Worm (Caenorhabditis elegans) whole organism, young adult: ENCODE measurements around the gene mdt-8.

Experiments used
- B0035.1 ChIP-seq: sonication (generic microtip); optimal IDR thresholded peaks from 2 replicates; lab custom pipeline; 2016; ENCODE audit warnings: missing genetic modification characterization, mild to moderate bottlenecking, missing compliant biosample characterization, missing genotype, missing genetic modification reagents
- C06A6.2 ChIP-seq: fragments of 200-800 bp; sonication (Bioruptor generic); conservative IDR thresholded peaks from 2 replicates; pipeline ENCODE4 v1.3.6; 2022; ENCODE audit warnings: missing genetic modification characterization, missing compliant biosample characterization
- D2030.7 ChIP-seq: fragments of 200-800 bp; sonication (Bioruptor generic); IDR thresholded peaks from 2 replicates; pipeline ENCODE4 v1.3.6; 2022; ENCODE audit warnings: missing genetic modification reagents, missing genetic modification characterization, missing compliant biosample characterization
- F22D6.2 ChIP-seq: sonication (generic microtip); optimal IDR thresholded peaks from 2 replicates; lab custom pipeline; 2016; ENCODE audit warnings: mild to moderate bottlenecking, missing genetic modification characterization, missing compliant biosample characterization
- F23B12.7 ChIP-seq: sonication (generic microtip); optimal IDR thresholded peaks from 2 replicates; lab custom pipeline; 2017; ENCODE audit warnings: missing genetic modification characterization, mild to moderate bottlenecking, missing compliant biosample characterization, antibody characterized with exemption, moderate library complexity; ENCODE audit not compliant: insufficient read depth
- F37B4.10 ChIP-seq: fragments of 200-800 bp; sonication (Bioruptor generic); IDR thresholded peaks from 2 replicates; pipeline ENCODE4 v1.3.6; 2022; ENCODE audit warnings: missing genetic modification characterization, missing compliant biosample characterization
- F55B11.4 ChIP-seq: sonication (generic microtip); optimal IDR thresholded peaks from 2 replicates; lab custom pipeline; 2016; ENCODE audit warnings: missing compliant biosample characterization, missing genetic modification characterization, borderline replicate concordance; ENCODE audit not compliant: insufficient read depth
- F57A8.1 ChIP-seq: fragments of 200-800 bp; sonication (Bioruptor generic); optimal IDR thresholded peaks from 2 replicates; lab custom pipeline; 2018; ENCODE audit warnings: mild to moderate bottlenecking, missing genetic modification characterization, moderate library complexity, missing compliant biosample characterization
- K11D2.4 ChIP-seq: fragments of 200-800 bp; sonication (Bioruptor generic); IDR thresholded peaks from 2 replicates; pipeline ENCODE4 v1.3.6; 2022; ENCODE audit warnings: missing genetic modification reagents, missing genetic modification characterization, missing compliant biosample characterization
- Y95B8A.8 ChIP-seq: fragments of 200-800 bp; sonication (Bioruptor generic); IDR thresholded peaks from 2 replicates; pipeline ENCODE4 v1.3.6; 2022; ENCODE audit warnings: missing genetic modification reagents, missing genetic modification characterization, missing compliant biosample characterization
- atf-7 ChIP-seq: sonication (generic microtip); optimal IDR thresholded peaks from 2 replicates; lab custom pipeline; 2017; ENCODE audit warnings: mild to moderate bottlenecking, missing genetic modification characterization, missing compliant biosample characterization
- cebp-2 ChIP-seq: fragments of 200-800 bp; sonication (Bioruptor generic); IDR thresholded peaks from 2 replicates; pipeline ENCODE4 v1.3.6; 2022; ENCODE audit warnings: missing genetic modification characterization, missing compliant biosample characterization
- ceh-27 ChIP-seq: fragments of 200-800 bp; sonication (Bioruptor generic); optimal IDR thresholded peaks from 2 replicates; lab custom pipeline; 2018; ENCODE audit warnings: mild to moderate bottlenecking, missing genetic modification characterization, moderate library complexity, missing compliant biosample characterization
- ceh-40 ChIP-seq: fragments of 200-800 bp; sonication (Bioruptor generic); IDR thresholded peaks from 2 replicates; pipeline ENCODE4 v1.3.6; 2022; ENCODE audit warnings: missing genetic modification characterization, missing compliant biosample characterization
- ceh-79 ChIP-seq: sonication (generic microtip); optimal IDR thresholded peaks from 2 replicates; lab custom pipeline; 2017; ENCODE audit warnings: mild to moderate bottlenecking, missing genetic modification characterization, missing compliant biosample characterization
- chd-7 ChIP-seq: sonication (generic microtip); optimal IDR thresholded peaks from 2 replicates; lab custom pipeline; 2016; ENCODE audit warnings: mild to moderate bottlenecking, missing genetic modification characterization, moderate library complexity, missing compliant biosample characterization
- dox-1 ChIP-seq: fragments of 200-800 bp; sonication (Bioruptor generic); IDR thresholded peaks from 2 replicates; pipeline ENCODE4 v1.3.6; 2022; ENCODE audit warnings: missing genetic modification reagents, missing genetic modification characterization, missing compliant biosample characterization
- ekl-4 ChIP-seq: fragments of 200-800 bp; sonication (Bioruptor generic); IDR thresholded peaks from 2 replicates; pipeline ENCODE4 v1.3.6; 2022; ENCODE audit warnings: missing genetic modification reagents, missing genetic modification characterization, missing compliant biosample characterization
- fkh-3 ChIP-seq: sonication (generic microtip); optimal IDR thresholded peaks from 2 replicates; lab custom pipeline; 2016; ENCODE audit warnings: mild to moderate bottlenecking, missing genetic modification characterization, missing compliant biosample characterization
- gei-17 ChIP-seq: fragments of 200-800 bp; sonication (Bioruptor generic); optimal IDR thresholded peaks from 2 replicates; lab custom pipeline; 2018; ENCODE audit warnings: mild to moderate bottlenecking, missing genetic modification characterization, missing compliant biosample characterization
- hlh-12 ChIP-seq: sonication (generic microtip); optimal IDR thresholded peaks from 2 replicates; lab custom pipeline; 2016; ENCODE audit warnings: missing genetic modification characterization, missing compliant biosample characterization
- hmg-1.2 ChIP-seq: fragments of 200-800 bp; sonication (Bioruptor generic); IDR thresholded peaks from 2 replicates; pipeline ENCODE4 v1.3.6; 2022; ENCODE audit warnings: missing genetic modification reagents, missing genetic modification characterization, missing compliant biosample characterization
- hsf-1 ChIP-seq: fragments of 200-800 bp; sonication (Bioruptor generic); IDR thresholded peaks from 2 replicates; pipeline ENCODE4 v1.3.6; 2022; ENCODE audit warnings: missing genetic modification reagents, missing genetic modification characterization, missing compliant biosample characterization
- lin-26 ChIP-seq: fragments of 200-800 bp; sonication (Bioruptor generic); IDR thresholded peaks from 2 replicates; pipeline ENCODE4 v1.3.6; 2022; ENCODE audit warnings: missing genetic modification reagents, missing genetic modification characterization, missing compliant biosample characterization
- lin-35 ChIP-seq, 3 experiments: fragments of 150-350 bp in 2 of 3; sonication (generic microtip) in 1 of 3; optimal IDR thresholded peaks; 2 replicates each; lab custom pipeline; 2014 to 2018; ENCODE audit warnings: missing biosample characterization in 3 of 3, missing genetic modification characterization in 3 of 3, missing genetic modification reagents in 3 of 3
- lin-54 ChIP-seq: fragments of 200-800 bp; sonication (Bioruptor generic); optimal IDR thresholded peaks from 2 replicates; lab custom pipeline; 2018; ENCODE audit warnings: mild to moderate bottlenecking, missing genetic modification characterization, missing compliant biosample characterization
- lsl-1 ChIP-seq: fragments of 200-800 bp; sonication (Bioruptor generic); optimal IDR thresholded peaks from 2 replicates; lab custom pipeline; 2018; ENCODE audit warnings: mild to moderate bottlenecking, missing genetic modification characterization, moderate library complexity, missing compliant biosample characterization
- lsy-27 ChIP-seq: sonication (generic microtip); optimal IDR thresholded peaks from 2 replicates; lab custom pipeline; 2017; ENCODE audit warnings: missing genetic modification characterization, mild to moderate bottlenecking, missing compliant biosample characterization, antibody characterized with exemption, missing genotype, borderline replicate concordance; ENCODE audit not compliant: insufficient read depth
- madf-3 ChIP-seq: fragments of 200-800 bp; sonication (Bioruptor generic); IDR thresholded peaks from 2 replicates; pipeline ENCODE4 v1.3.6; 2022; ENCODE audit warnings: missing genetic modification reagents, missing genetic modification characterization, missing compliant biosample characterization
- madf-6 ChIP-seq: fragments of 200-800 bp; sonication (Bioruptor generic); IDR thresholded peaks from 2 replicates; pipeline ENCODE4 v1.3.6; 2022; ENCODE audit warnings: missing genetic modification reagents, missing genetic modification characterization, missing compliant biosample characterization
- mes-4 ChIP-seq: sonication (generic microtip); optimal IDR thresholded peaks from 2 replicates; lab custom pipeline; 2016; ENCODE audit warnings: missing genotype, missing genetic modification characterization, missing compliant biosample characterization
- mxl-1 ChIP-seq: sonication (generic microtip); optimal IDR thresholded peaks from 2 replicates; lab custom pipeline; 2016; ENCODE audit warnings: missing genetic modification characterization, missing compliant biosample characterization
- nfyb-1 ChIP-seq: fragments of 200-800 bp; sonication (Bioruptor generic); IDR thresholded peaks from 2 replicates; pipeline ENCODE4 v1.3.6; 2022; ENCODE audit warnings: missing genetic modification reagents, missing genetic modification characterization, missing compliant biosample characterization
- nhr-179 ChIP-seq: sonication (generic microtip); optimal IDR thresholded peaks from 2 replicates; lab custom pipeline; 2016; ENCODE audit warnings: mild to moderate bottlenecking, missing genetic modification characterization, missing compliant biosample characterization
- nhr-27 ChIP-seq: fragments of 200-800 bp; sonication (Bioruptor generic); optimal IDR thresholded peaks from 2 replicates; lab custom pipeline; 2018; ENCODE audit warnings: mild to moderate bottlenecking, missing genetic modification characterization, moderate library complexity, missing compliant biosample characterization
- pbrm-1 ChIP-seq: fragments of 200-800 bp; sonication (Bioruptor generic); IDR thresholded peaks from 2 replicates; pipeline ENCODE4 v1.3.6; 2022; ENCODE audit warnings: missing genetic modification reagents, missing genetic modification characterization, missing compliant biosample characterization
- pha-4 ChIP-seq: fragments of 150-350 bp; sonication (generic microtip); optimal IDR thresholded peaks from 2 replicates; lab custom pipeline; 2014; ENCODE audit warnings: missing biosample characterization, missing genetic modification reagents, missing genetic modification characterization
- sdz-38 ChIP-seq: sonication (generic microtip); optimal IDR thresholded peaks from 2 replicates; lab custom pipeline; 2016; ENCODE audit warnings: missing genotype, missing genetic modification characterization, missing compliant biosample characterization
- sptf-2 ChIP-seq: fragments of 200-800 bp; sonication (Bioruptor generic); optimal IDR thresholded peaks from 2 replicates; lab custom pipeline; 2018; ENCODE audit warnings: mild to moderate bottlenecking, missing genetic modification characterization, missing compliant biosample characterization
- unc-62 ChIP-seq: fragments of 150-350 bp; optimal IDR thresholded peaks from 2 replicates; lab custom pipeline; 2014; ENCODE audit warnings: missing biosample characterization, missing genetic modification reagents, missing genetic modification characterization
- zfh-2 ChIP-seq: fragments of 200-800 bp; sonication (Bioruptor generic); conservative IDR thresholded peaks from 2 replicates; pipeline ENCODE4 v1.3.6; 2022; ENCODE audit warnings: missing genetic modification reagents, missing genetic modification characterization, missing compliant biosample characterization
- ztf-22 ChIP-seq: fragments of 200-800 bp; sonication (Bioruptor generic); optimal IDR thresholded peaks from 2 replicates; lab custom pipeline; 2018; ENCODE audit warnings: mild to moderate bottlenecking, missing genetic modification characterization, moderate library complexity, missing compliant biosample characterization
- ztf-25 ChIP-seq: fragments of 200-800 bp; sonication (Bioruptor generic); IDR thresholded peaks from 2 replicates; pipeline ENCODE4 v1.3.6; 2022; ENCODE audit warnings: missing genetic modification reagents, missing genetic modification characterization, missing compliant biosample characterization
- ztf-26 ChIP-seq: sonication (generic microtip); optimal IDR thresholded peaks from 2 replicates; lab custom pipeline; 2017; ENCODE audit warnings: missing genetic modification characterization, missing compliant biosample characterization
- ztf-28 ChIP-seq: fragments of 200-800 bp; sonication (Bioruptor generic); IDR thresholded peaks from 2 replicates; pipeline ENCODE4 v1.3.6; 2022; ENCODE audit warnings: missing genetic modification reagents, missing genetic modification characterization, missing compliant biosample characterization
- ztf-6 ChIP-seq: fragments of 200-800 bp; sonication (Bioruptor generic); IDR thresholded peaks from 2 replicates; pipeline ENCODE4 v1.3.6; 2022; ENCODE audit warnings: missing genetic modification reagents, missing genetic modification characterization, missing compliant biosample characterization

The mdt-8 gene

DNA sequence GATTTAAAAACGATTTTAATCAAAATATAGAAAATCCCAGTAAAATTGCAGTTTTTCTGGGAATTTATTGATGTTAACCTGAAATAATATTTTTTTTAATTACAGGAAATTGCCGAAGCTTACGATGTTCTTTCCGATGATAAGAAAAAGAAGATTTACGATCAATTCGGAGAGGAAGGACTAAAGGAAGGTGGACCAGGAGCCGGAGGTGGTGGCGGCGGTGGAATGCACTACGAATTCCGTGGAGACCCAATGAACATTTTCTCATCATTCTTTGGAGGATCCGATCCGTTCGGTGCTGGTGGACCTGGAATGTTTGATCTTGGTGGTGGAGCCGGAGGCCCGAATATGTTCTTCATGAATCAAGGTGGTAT is 12.3 kb upstream of the mdt-8 start:
- TF ChIP-seq lin-26 (GFP tag; lab: Robert Waterston, UW) (0 out of 2 replicates have a peak, but pooled peaks have one; percentile 12), zfh-2 (peak; percentile 64), nhr-27 (tag; lab: Kevin White, UChicago) (no peak), chd-7 (tag; lab: Kevin White, UChicago) (no peak), C06A6.2 (GFP tag; lab: Robert Waterston, UW) (no peak), sptf-2 (no peak), madf-3 (GFP tag; lab: Robert Waterston, UW) (no peak), madf-6 (GFP tag; lab: Robert Waterston, UW) (no peak), lin-54 (GFP tag; lab: Kevin White, UChicago) (peak; percentile 1), nfyb-1 (peak; percentile 38; the same call in 1 of the 2 replicates)

ce11 chrII:11545299-11545951 is 11.8 kb upstream of the mdt-8 start, which contains the start of gene dnj-13:
Gene dnj-13 (plus strand): TSS chrII:11545701.
- TF ChIP-seq sptf-2: no peak
- TF ChIP-seq ceh-40 (GFP tag; lab: Robert Waterston, UW): peak; percentile 86
- no peak for TF ChIP-seq nhr-179 (tag; lab: Kevin White, UChicago)
- 0 out of 2 replicates have a peak, but pooled peaks have one; percentile 14 for TF ChIP-seq F37B4.10 (GFP tag; lab: Robert Waterston, UW)
- peak; percentile 5 for TF ChIP-seq F57A8.1 (GFP tag; lab: Kevin White, UChicago)
- TF ChIP-seq F23B12.7 (tag; lab: Kevin White, UChicago): peak; percentile 87
- TF ChIP-seq mes-4 (tag; lab: Kevin White, UChicago): no peak
- TF ChIP-seq hlh-12 (tag; lab: Kevin White, UChicago): no peak
- peak; percentile 92 for TF ChIP-seq cebp-2 (GFP tag; lab: Robert Waterston, UW)
- peak; percentile 39 for TF ChIP-seq B0035.1 (tag; lab: Kevin White, UChicago)
- TF ChIP-seq F55B11.4 (tag; lab: Kevin White, UChicago): no peak
- TF ChIP-seq sdz-38 (tag; lab: Kevin White, UChicago): no peak
- TF ChIP-seq hmg-1.2: peak; percentile 79
- no peak for TF ChIP-seq ztf-6 (GFP tag; lab: Robert Waterston, UW)
- TF ChIP-seq Y95B8A.8: peak; percentile 95
- peak; percentile 96 for TF ChIP-seq atf-7 (tag; lab: Kevin White, UChicago)
- no peak for TF ChIP-seq lsy-27 (tag; lab: Kevin White, UChicago)
- TF ChIP-seq nfyb-1: peak; percentile 97
- no peak for TF ChIP-seq mxl-1 (tag; lab: Kevin White, UChicago)
- TF ChIP-seq F22D6.2: peak; percentile 81
- peak; percentile 98 for TF ChIP-seq pbrm-1
- peak; percentile 96 for TF ChIP-seq ztf-26 (tag; lab: Kevin White, UChicago)
- peak; percentile 76 for TF ChIP-seq fkh-3 (tag; lab: Kevin White, UChicago)
- peak in 2 of 3 experiments; percentile 18 to 82 for TF ChIP-seq lin-35 (GFP tag; optimal IDR thresholded peaks at IDR 0.05; lab: Kevin White, UChicago)
- no peak for TF ChIP-seq unc-62 (GFP tag; lab: Kevin White, UChicago)
- peak; percentile 70 for TF ChIP-seq lsl-1 (GFP tag; lab: Kevin White, UChicago)
- peak; percentile 92 for TF ChIP-seq D2030.7 (GFP tag; lab: Robert Waterston, UW)
- TF ChIP-seq lin-26 (GFP tag; lab: Robert Waterston, UW): peak; percentile 75
- TF ChIP-seq K11D2.4 (GFP tag; lab: Robert Waterston, UW): peak; percentile 96
- peak; percentile 85; the same call in 1 of the 2 replicates for TF ChIP-seq ztf-25
- TF ChIP-seq pha-4: peak; percentile 41
- TF ChIP-seq ekl-4 (GFP tag; lab: Robert Waterston, UW): peak; percentile 98
- TF ChIP-seq ztf-22 (GFP tag; lab: Kevin White, UChicago): peak; percentile 88
- TF ChIP-seq lin-54 (GFP tag; lab: Kevin White, UChicago): peak; percentile 93
- TF ChIP-seq gei-17: peak; percentile 86
- TF ChIP-seq ceh-27: peak; percentile 97
- TF ChIP-seq ceh-79 (tag; lab: Kevin White, UChicago): peak; percentile 98
- peak; percentile 83; the same call in 1 of the 2 replicates for TF ChIP-seq ztf-28 (GFP tag; lab: Robert Waterston, UW)
- TF ChIP-seq hsf-1 (GFP tag; lab: Robert Waterston, UW): peak; percentile 100
- peak; percentile 97 for TF ChIP-seq dox-1 (GFP tag; lab: Robert Waterston, UW)
